Fruit fly (Drosophila melanogaster) whole organism: ENCODE data around the gene sals.

ENCODE experiments used
- pan ChIP-seq: fragments of >200 bp; optimal IDR thresholded peaks from 2 replicates; lab custom pipeline; 2017
- usp ChIP-seq: fragments of >200 bp; optimal IDR thresholded peaks from 2 replicates; lab custom pipeline; 2017; ENCODE audit warnings: missing biosample characterization, missing genetic modification characterization, mixed read lengths

DNA sequence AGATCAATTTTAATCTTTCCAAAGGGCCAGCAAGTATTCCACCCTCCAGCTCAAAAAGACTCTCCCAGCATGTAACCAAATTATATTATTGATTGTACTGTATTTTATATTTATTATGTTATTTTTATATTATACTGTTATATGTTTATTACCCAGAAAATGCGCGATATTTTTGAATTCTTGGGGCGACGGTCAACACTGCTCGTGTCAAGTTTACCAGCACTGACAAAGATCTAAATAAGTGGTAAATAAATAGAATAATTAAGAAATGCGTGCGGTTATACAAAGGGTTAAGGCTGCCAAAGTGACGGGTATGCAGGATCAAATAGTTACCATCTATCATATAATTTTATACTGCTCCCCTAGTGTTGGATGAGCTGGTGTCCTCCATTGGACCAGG is 21.8 kb downstream of the sals start, which contains the start of gene Dtd:
- TF ChIP-seq pan (no peak), usp (GFP tag; lab: Kevin White, UChicago) (no peak)
